Worm (Caenorhabditis elegans) whole organism, early embryonic: Measurements from ENCODE around the gene yju-2.

Experiments used
- B0310.2 ChIP-seq: sonication (generic microtip); optimal IDR thresholded peaks from 2 replicates; lab custom pipeline; 2016; ENCODE audit warnings: mild to moderate bottlenecking, missing genetic modification characterization, missing compliant biosample characterization
- F13C5.2 ChIP-seq: sonication (generic microtip); optimal IDR thresholded peaks from 2 replicates; lab custom pipeline; 2017; ENCODE audit warnings: mild to moderate bottlenecking, missing genetic modification characterization, inconsistent platforms, missing compliant biosample characterization
- aly-1 ChIP-seq: sonication (generic microtip); optimal IDR thresholded peaks from 2 replicates; lab custom pipeline; 2016; ENCODE audit warnings: missing genetic modification characterization, missing compliant biosample characterization
- ama-1 ChIP-seq: fragments of 150-350 bp; optimal IDR thresholded peaks from 2 replicates; lab custom pipeline; 2014
- ceh-13 ChIP-seq: fragments of 200-800 bp; sonication (Bioruptor generic); optimal IDR thresholded peaks from 2 replicates; lab custom pipeline; 2018; ENCODE audit warnings: mild to moderate bottlenecking, missing genetic modification characterization, missing compliant biosample characterization
- ceh-36 ChIP-seq: sonication (generic microtip); optimal IDR thresholded peaks from 2 replicates; lab custom pipeline; 2016; ENCODE audit warnings: missing genetic modification characterization, inconsistent platforms, missing compliant biosample characterization
- ets-7 ChIP-seq: sonication (generic microtip); optimal IDR thresholded peaks from 2 replicates; lab custom pipeline; 2016; ENCODE audit warnings: missing genotype, missing genetic modification characterization, missing compliant biosample characterization
- flt-1 ChIP-seq: fragments of 200-800 bp; sonication (Bioruptor generic); IDR thresholded peaks from 2 replicates; pipeline ENCODE4 v1.3.6; 2022; ENCODE audit warnings: missing genetic modification characterization, missing compliant biosample characterization
- hmbx-1 ChIP-seq: sonication (generic microtip); optimal IDR thresholded peaks from 2 replicates; lab custom pipeline; 2016; ENCODE audit warnings: mild to moderate bottlenecking, missing genetic modification characterization, missing compliant biosample characterization
- hmg-4 ChIP-seq: fragments of 200-800 bp; sonication (Bioruptor generic); optimal IDR thresholded peaks from 2 replicates; lab custom pipeline; 2018; ENCODE audit warnings: mild to moderate bottlenecking, missing genetic modification characterization, missing compliant biosample characterization
- hnd-1 ChIP-seq: sonication (generic microtip); optimal IDR thresholded peaks from 2 replicates; lab custom pipeline; 2016; ENCODE audit warnings: missing genetic modification characterization, missing compliant biosample characterization
- pes-1 ChIP-seq: fragments of 200-800 bp; sonication (Bioruptor generic); IDR thresholded peaks from 2 replicates; pipeline ENCODE4 v1.3.6; 2022; ENCODE audit warnings: missing genetic modification reagents, missing genetic modification characterization, missing compliant biosample characterization
- scrt-1 ChIP-seq: fragments of 200-800 bp; sonication (Bioruptor generic); IDR thresholded peaks from 2 replicates; pipeline ENCODE4 v1.3.6; 2022; ENCODE audit warnings: missing genetic modification characterization, missing compliant biosample characterization
- sea-1 ChIP-seq: fragments of 200-800 bp; sonication (Bioruptor generic); conservative IDR thresholded peaks from 2 replicates; pipeline ENCODE4 v1.3.6; 2022; ENCODE audit warnings: missing genetic modification characterization, missing compliant biosample characterization
- tbx-11 ChIP-seq: fragments of 200-800 bp; sonication (Bioruptor generic); IDR thresholded peaks from 2 replicates; pipeline ENCODE4 v1.3.6; 2022; ENCODE audit warnings: missing genetic modification characterization, missing compliant biosample characterization
- tbx-37 ChIP-seq: fragments of 200-800 bp; sonication (Bioruptor generic); conservative IDR thresholded peaks from 2 replicates; pipeline ENCODE4 v1.3.6; 2022; ENCODE audit warnings: missing genetic modification reagents, missing genetic modification characterization, missing compliant biosample characterization
- tra-4 ChIP-seq: sonication (generic microtip); optimal IDR thresholded peaks from 2 replicates; lab custom pipeline; 2017; ENCODE audit warnings: missing genetic modification characterization, missing compliant biosample characterization

yju-2 gene

ce11 chrIII:7184022-7184421, at the start of gene yju-2:
Gene yju-2 (plus strand): TSS chrIII:7184336.
- no peak for TF ChIP-seq scrt-1 (GFP tag; lab: Robert Waterston, UW)
- no peak for TF ChIP-seq ceh-36 (tag; lab: Kevin White, UChicago)
- no peak for TF ChIP-seq pes-1 (GFP tag; lab: Robert Waterston, UW)
- no peak for TF ChIP-seq hnd-1
- no peak for TF ChIP-seq F13C5.2 (tag; lab: Kevin White, UChicago)
- TF ChIP-seq ceh-13 (GFP tag; lab: Kevin White, UChicago): no peak
- no peak for TF ChIP-seq aly-1 (tag; lab: Kevin White, UChicago)
- TF ChIP-seq ets-7 (tag; lab: Kevin White, UChicago): no peak

ce11 chrIII:7136015-7136414, 48.1 kb upstream of the yju-2 start, which contains the start of gene B0280.17:
Gene B0280.17 (minus strand): TSS chrIII:7136115.
- TF ChIP-seq hmbx-1 (tag; lab: Kevin White, UChicago) (no peak), tra-4 (tag; lab: Kevin White, UChicago) (no peak), ets-7 (tag; lab: Kevin White, UChicago) (no peak), ceh-36 (tag; lab: Kevin White, UChicago) (no peak), F13C5.2 (tag; lab: Kevin White, UChicago) (no peak), sea-1 (no peak), tbx-11 (GFP tag; lab: Robert Waterston, UW) (no peak), pes-1 (GFP tag; lab: Robert Waterston, UW) (no peak), ama-1 (no peak), B0310.2 (tag; lab: Kevin White, UChicago) (no peak), hnd-1 (no peak), aly-1 (tag; lab: Kevin White, UChicago) (no peak), ceh-13 (GFP tag; lab: Kevin White, UChicago) (no peak), scrt-1 (GFP tag; lab: Robert Waterston, UW) (no peak), tbx-37 (no peak), flt-1 (GFP tag; lab: Robert Waterston, UW) (no peak), hmg-4 (GFP tag; lab: Kevin White, UChicago) (no peak)

ce11 chrIII:7138178-7138577, 46.0 kb upstream of the yju-2 start, which contains the start of gene B0280.11:
Gene B0280.11 (minus strand): TSS chrIII:7138278.
- TF ChIP-seq tbx-11 (GFP tag; lab: Robert Waterston, UW) (no peak), ama-1 (no peak), tra-4 (tag; lab: Kevin White, UChicago) (no peak), sea-1 (no peak)

ce11 chrIII:7140228-7140710, 43.9 kb upstream of the yju-2 start:
- TF ChIP-seq B0310.2 (tag; lab: Kevin White, UChicago) (no peak), ama-1 (peak; percentile 76)

- no peak for TF ChIP-seq ceh-36 (tag; lab: Kevin White, UChicago)
- peak; percentile 94 for TF ChIP-seq ama-1
- peak; percentile 8 for TF ChIP-seq hmg-4 (GFP tag; lab: Kevin White, UChicago)
These were observed 42.8 kb upstream of the yju-2 start for ce11 chrIII:7141285-7141715.

ce11 chrIII:7142172-7142601, 41.9 kb upstream of the yju-2 start:
- TF ChIP-seq pes-1 (GFP tag; lab: Robert Waterston, UW) (peak; percentile 53; the same call in 1 of the 2 replicates), ama-1 (peak; percentile 90), tra-4 (tag; lab: Kevin White, UChicago) (no peak)

ce11 chrIII:7144749-7145148, 39.4 kb upstream of the yju-2 start, which contains the start of gene glr-2:
Gene glr-2 (minus strand): TSS chrIII:7144959.
- TF ChIP-seq ceh-13 (GFP tag; lab: Kevin White, UChicago): no peak
- no peak for TF ChIP-seq ceh-36 (tag; lab: Kevin White, UChicago)

ce11 chrIII:7146341-7146740, 37.8 kb upstream of the yju-2 start:
- no peak for TF ChIP-seq scrt-1 (GFP tag; lab: Robert Waterston, UW)

ce11 chrIII:7148191-7148590, 35.9 kb upstream of the yju-2 start:
- TF ChIP-seq pes-1 (GFP tag; lab: Robert Waterston, UW): no peak
- TF ChIP-seq ceh-13 (GFP tag; lab: Kevin White, UChicago): no peak
- TF ChIP-seq F13C5.2 (tag; lab: Kevin White, UChicago): no peak
- TF ChIP-seq sea-1: no peak
- no peak for TF ChIP-seq tbx-37
- TF ChIP-seq hnd-1: no peak
- TF ChIP-seq ceh-36 (tag; lab: Kevin White, UChicago): no peak

- TF ChIP-seq hmg-4 (GFP tag; lab: Kevin White, UChicago) (no peak), hmbx-1 (tag; lab: Kevin White, UChicago) (no peak)
These were observed 34.0 kb upstream of the yju-2 start for ce11 chrIII:7150162-7150561.
